Fruit fly (Drosophila melanogaster): ENCODE measurements around the gene sta.

Gene sta

DNA sequence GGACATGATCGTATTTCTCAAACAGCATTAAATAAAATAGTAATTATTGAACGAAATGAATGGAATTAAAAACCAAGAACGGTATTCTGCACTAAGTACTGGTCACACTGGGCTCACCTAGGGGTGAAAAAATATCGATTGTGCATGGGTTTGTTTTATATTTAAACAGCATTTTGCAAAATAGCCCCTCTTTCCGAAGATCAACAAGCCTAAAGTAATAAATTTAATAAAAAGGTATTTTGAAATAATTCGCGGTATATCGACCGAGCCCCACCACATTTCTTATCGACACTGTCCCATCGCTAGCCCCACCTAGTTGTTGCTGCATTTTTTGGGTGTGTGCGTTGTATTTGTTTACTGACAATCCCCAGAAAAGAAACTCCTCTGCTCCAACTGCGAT is 12.7 kb downstream of the sta start, which contains the start of gene pck (continued):
- TF ChIP-seq knrl (GFP tag; IDR thresholded peaks at IDR 0.05; ENCODE audit: partially characterized antibody) (peak; percentile 48; the same call in 1 of the 3 replicates), CG8281 (tag; optimal IDR thresholded peaks at IDR 0.05) (no peak), Fer1 (GFP tag; optimal IDR thresholded peaks at IDR 0.05) (peak; percentile 51), Neu2 (GFP tag; optimal IDR thresholded peaks at IDR 0.05; ENCODE audit: borderline replicate concordance) (peak; percentile 1), phol (tag; optimal IDR thresholded peaks at IDR 0.05) (peak; percentile 53), crc (GFP tag; optimal IDR thresholded peaks at IDR 0.05) (peak; percentile 37), CG2712 (tag; optimal IDR thresholded peaks at IDR 0.05) (peak; percentile 70), CrebB (tag; optimal IDR thresholded peaks at IDR 0.05) (no peak), al (GFP tag; IDR thresholded peaks at IDR 0.05) (peak; percentile 60), Usf (GFP tag; optimal IDR thresholded peaks at IDR 0.05) (no peak), Meics (GFP tag; optimal IDR thresholded peaks at IDR 0.05) (peak; percentile 34), CG7372 (GFP tag; IDR thresholded peaks at IDR 0.05) (0 out of 2 replicates have a peak, but pooled peaks have one; percentile 43), CG30020 (tag; optimal IDR thresholded peaks at IDR 0.05) (peak; percentile 50), CG8089 (GFP tag; optimal IDR thresholded peaks at IDR 0.05) (no peak), pb (GFP tag; optimal IDR thresholded peaks at IDR 0.05) (no peak), CG8290 (GFP tag; optimal IDR thresholded peaks at IDR 0.05) (peak; percentile 55), CG8290 (tag; optimal IDR thresholded peaks at IDR 0.05) (peak in 1 of 2 experiments; percentile 57), CG33557 (GFP tag; optimal IDR thresholded peaks at IDR 0.05) (peak; percentile 42), crp (GFP tag; optimal IDR thresholded peaks at IDR 0.05) (peak in 1 of 2 experiments; percentile 37), shn (GFP tag; optimal IDR thresholded peaks at IDR 0.05) (peak; percentile 44), fu2 (GFP tag; optimal IDR thresholded peaks at IDR 0.05) (peak; percentile 44), Hr51 (GFP tag; optimal IDR thresholded peaks at IDR 0.05) (peak; percentile 56 to 67), bab2 (GFP tag; optimal IDR thresholded peaks at IDR 0.05) (peak; percentile 61), CG12299 (tag; optimal IDR thresholded peaks at IDR 0.05) (peak; percentile 24), fd96Cb (tag; optimal IDR thresholded peaks at IDR 0.05) (peak; percentile 20), H15 (GFP tag; IDR thresholded peaks at IDR 0.05) (peak; percentile 34; the same call in 1 of the 3 replicates), Deaf1 (tag; optimal IDR thresholded peaks at IDR 0.05) (peak; percentile 18), lilli (GFP tag; optimal IDR thresholded peaks at IDR 0.05) (peak; percentile 85), CG18476 (GFP tag; optimal IDR thresholded peaks at IDR 0.05) (peak; percentile 54), CG11504 (tag; optimal IDR thresholded peaks at IDR 0.05) (no peak), CG8388 (GFP tag; optimal IDR thresholded peaks at IDR 0.05) (peak; percentile 64), CG31388 (GFP tag; optimal IDR thresholded peaks at IDR 0.05) (peak; percentile 23), eyg (GFP tag; optimal IDR thresholded peaks at IDR 0.05) (no peak), tll (GFP tag; optimal IDR thresholded peaks at IDR 0.05) (no peak), CG6654 (GFP tag; optimal IDR thresholded peaks at IDR 0.05) (no peak), CG10274 (GFP tag; optimal IDR thresholded peaks at IDR 0.05) (no peak), Hey (tag; optimal IDR thresholded peaks at IDR 0.05) (no peak), CG10267 (tag; optimal IDR thresholded peaks at IDR 0.05) (peak; percentile 77), CG31224 (GFP tag; IDR thresholded peaks at IDR 0.05) (peak; percentile 40; the same call in 1 of the 2 replicates), cwo (GFP tag; optimal IDR thresholded peaks at IDR 0.05) (peak; percentile 39), hb (GFP tag; IDR thresholded peaks at IDR 0.05; ENCODE audit: partially characterized antibody) (no peak), gt (GFP tag; IDR thresholded peaks at IDR 0.05) (no peak), Ets65A (GFP tag) (no peak), CG18011 (GFP tag; optimal IDR thresholded peaks at IDR 0.05) (peak; percentile 56), CG6254 (GFP tag; optimal IDR thresholded peaks at IDR 0.05) (no peak), bbx (GFP tag; IDR thresholded peaks at IDR 0.05; ENCODE audit: partially characterized antibody) (no peak), grau (tag; optimal IDR thresholded peaks at IDR 0.05) (peak; percentile 54), E2f2 (GFP tag; IDR thresholded peaks at IDR 0.05) (peak; percentile 78), Rfx (GFP tag; IDR thresholded peaks at IDR 0.05) (peak; percentile 73), MTF-1 (GFP tag; optimal IDR thresholded peaks at IDR 0.05; ENCODE audit: borderline replicate concordance) (no peak)
